Fruit fly (Drosophila melanogaster) whole organism, embryonic: Measurements from ENCODE around the gene CG13117.

Experiments
- Bdp1 ChIP-seq: fragments of 200-800 bp; sonication (Bioruptor generic); optimal IDR thresholded peaks from 3 replicates; lab custom pipeline; 2016; ENCODE audit warnings: missing biosample characterization, missing genetic modification characterization
- CG10366 ChIP-seq: fragments of 200-800 bp; sonication (Bioruptor generic); IDR thresholded peaks from 2 replicates; pipeline ENCODE4 v1.3.6; 2022; ENCODE audit warnings: missing biosample characterization, missing genetic modification characterization
- CG11456 ChIP-seq: fragments of 200-800 bp; sonication (Bioruptor generic); IDR thresholded peaks from 3 replicates; pipeline ENCODE4 v1.3.6; 2022; ENCODE audit warnings: missing biosample characterization, missing genetic modification characterization
- CG13624 ChIP-seq: fragments of 200-800 bp; sonication (Bioruptor generic); optimal IDR thresholded peaks from 2 replicates; lab custom pipeline; 2016; ENCODE audit warnings: missing biosample characterization, missing genetic modification characterization
- CG14014 ChIP-seq: fragments of 200-800 bp; sonication (Bioruptor generic); IDR thresholded peaks from 2 replicates; pipeline ENCODE4 v1.3.6; 2022; ENCODE audit warnings: missing biosample characterization, missing genetic modification characterization
- CG14965 ChIP-seq: fragments of 200-800 bp; sonication (Bioruptor generic); optimal IDR thresholded peaks from 2 replicates; lab custom pipeline; 2016; ENCODE audit warnings: missing biosample characterization, missing genetic modification characterization, borderline replicate concordance
- CG1647 ChIP-seq: fragments of 200-800 bp; sonication (Bioruptor generic); optimal IDR thresholded peaks from 3 replicates; lab custom pipeline; 2016; ENCODE audit warnings: missing biosample characterization, missing genetic modification characterization
- CG17186 ChIP-seq: fragments of 200-800 bp; sonication (Bioruptor generic); optimal IDR thresholded peaks from 3 replicates; lab custom pipeline; 2017; ENCODE audit warnings: missing biosample characterization, missing genetic modification reagents, missing genetic modification characterization
- CG17359 ChIP-seq: fragments of 200-800 bp; sonication (Bioruptor generic); optimal IDR thresholded peaks from 3 replicates; lab custom pipeline; 2018; ENCODE audit warnings: missing biosample characterization, mild to moderate bottlenecking, missing genetic modification characterization, moderate library complexity
- CG17361 ChIP-seq: fragments of 200-800 bp; sonication (Bioruptor generic); IDR thresholded peaks from 3 replicates; pipeline ENCODE4 v1.3.6; 2022; ENCODE audit warnings: missing biosample characterization, missing genetic modification characterization
- CG18476 ChIP-seq: fragments of 200-800 bp; sonication (Bioruptor generic); optimal IDR thresholded peaks from 2 replicates; lab custom pipeline; 2016; ENCODE audit warnings: missing biosample characterization, mild to moderate bottlenecking, missing genetic modification characterization
- CG18764 ChIP-seq: fragments of 200-800 bp; sonication (Bioruptor generic); optimal IDR thresholded peaks from 3 replicates; lab custom pipeline; 2016; ENCODE audit warnings: missing biosample characterization, missing genetic modification characterization
- CG2202 ChIP-seq: fragments of 200-800 bp; sonication (Bioruptor generic); optimal IDR thresholded peaks from 2 replicates; lab custom pipeline; 2018; ENCODE audit warnings: missing biosample characterization, mild to moderate bottlenecking, missing genetic modification characterization
- CG2889 ChIP-seq: fragments of 200-800 bp; sonication (Bioruptor generic); IDR thresholded peaks from 3 replicates; pipeline ENCODE4 v1.3.6; 2022; ENCODE audit warnings: missing biosample characterization, missing genetic modification characterization
- CG34422 ChIP-seq: fragments of 200-800 bp; sonication (Bioruptor generic); IDR thresholded peaks from 3 replicates; pipeline ENCODE4 v1.3.6; 2022; ENCODE audit warnings: missing biosample characterization, missing genetic modification characterization
- CG5245 ChIP-seq: fragments of 200-800 bp; sonication (Bioruptor generic); optimal IDR thresholded peaks from 3 replicates; lab custom pipeline; 2016; ENCODE audit warnings: missing biosample characterization, missing genetic modification characterization
- CG6272 ChIP-seq: fragments of 200-800 bp; sonication (Bioruptor generic); IDR thresholded peaks from 2 replicates; pipeline ENCODE4 v1.3.6; 2022; ENCODE audit warnings: missing biosample characterization, missing genetic modification characterization
- CG6689 ChIP-seq: fragments of 200-800 bp; sonication (Bioruptor generic); IDR thresholded peaks from 2 replicates; pipeline ENCODE4 v1.3.6; 2022; ENCODE audit warnings: missing biosample characterization, missing genetic modification characterization
- CG9817 ChIP-seq: fragments of 200-800 bp; sonication (Bioruptor generic); optimal IDR thresholded peaks from 2 replicates; lab custom pipeline; 2018; ENCODE audit warnings: missing biosample characterization, mild to moderate bottlenecking, missing genetic modification characterization, moderate library complexity
- CHES-1-like ChIP-seq: fragments of 200-800 bp; sonication (Bioruptor generic); optimal IDR thresholded peaks from 2 replicates; lab custom pipeline; 2016; ENCODE audit warnings: missing biosample characterization, missing genetic modification characterization
- Dek ChIP-seq: fragments of 200-800 bp; sonication (Bioruptor generic); optimal IDR thresholded peaks from 3 replicates; lab custom pipeline; 2019; ENCODE audit warnings: missing biosample characterization, mild to moderate bottlenecking, missing genetic modification characterization, moderate library complexity
- Dp ChIP-seq: fragments of 200-800 bp; sonication (Bioruptor generic); optimal IDR thresholded peaks from 2 replicates; lab custom pipeline; 2018; ENCODE audit warnings: missing biosample characterization, mild to moderate bottlenecking, missing genetic modification characterization, moderate library complexity
- Eip74EF ChIP-seq, 2 experiments: fragments of 200-800 bp in 1 of 2; fragments of >200 bp in 1 of 2; sonication (Bioruptor generic) in 1 of 2; optimal IDR thresholded peaks; 2 replicates each; lab custom pipeline; 2017 to 2019; ENCODE audit warnings: missing biosample characterization in 2 of 2, missing genetic modification characterization in 2 of 2, mild to moderate bottlenecking in 1 of 2, moderate library complexity in 1 of 2
- Elba2 ChIP-seq: fragments of 200-800 bp; sonication (Bioruptor generic); optimal IDR thresholded peaks from 3 replicates; lab custom pipeline; 2016; ENCODE audit warnings: missing biosample characterization, missing genetic modification characterization
- Lim3 ChIP-seq: fragments of 200-800 bp; sonication (Bioruptor generic); IDR thresholded peaks from 2 replicates; pipeline ENCODE4 v1.3.6; 2022; ENCODE audit warnings: missing biosample characterization, missing genetic modification characterization
- NC2β ChIP-seq: fragments of 200-800 bp; sonication (Bioruptor generic); optimal IDR thresholded peaks from 2 replicates; lab custom pipeline; 2016; ENCODE audit warnings: missing biosample characterization, missing genetic modification characterization
- Neu2 ChIP-seq: fragments of 200-800 bp; sonication (Bioruptor generic); optimal IDR thresholded peaks from 3 replicates; lab custom pipeline; 2016; ENCODE audit warnings: missing biosample characterization, missing genetic modification characterization, borderline replicate concordance
- Optix ChIP-seq: fragments of 200-800 bp; sonication (Bioruptor generic); IDR thresholded peaks from 3 replicates; pipeline ENCODE4 v1.3.6; 2022; ENCODE audit warnings: missing biosample characterization, missing genetic modification characterization
- PHDP ChIP-seq: fragments of 200-800 bp; sonication (Bioruptor generic); optimal IDR thresholded peaks from 3 replicates; lab custom pipeline; 2018; ENCODE audit warnings: missing biosample characterization, mild to moderate bottlenecking, missing genetic modification characterization, moderate library complexity
- ash1 ChIP-seq: fragments of 200-800 bp; sonication (Bioruptor generic); optimal IDR thresholded peaks from 2 replicates; lab custom pipeline; 2018; ENCODE audit warnings: missing biosample characterization, mild to moderate bottlenecking, missing genetic modification characterization
- chn ChIP-seq: fragments of 200-800 bp; sonication (Bioruptor generic); optimal IDR thresholded peaks from 2 replicates; lab custom pipeline; 2016; ENCODE audit warnings: missing biosample characterization, missing genetic modification characterization
- ci ChIP-seq: fragments of 200-800 bp; sonication (Bioruptor generic); IDR thresholded peaks from 3 replicates; pipeline ENCODE4 v1.3.6; 2022; ENCODE audit warnings: missing biosample characterization, missing genetic modification characterization
- da ChIP-seq: fragments of 200-800 bp; sonication (Bioruptor generic); optimal IDR thresholded peaks from 2 replicates; lab custom pipeline; 2016; ENCODE audit warnings: missing biosample characterization, missing genetic modification characterization
- dm ChIP-seq: fragments of 200-800 bp; sonication (Bioruptor generic); optimal IDR thresholded peaks from 3 replicates; lab custom pipeline; 2016; ENCODE audit warnings: missing biosample characterization, missing genetic modification characterization
- emc ChIP-seq: fragments of 200-800 bp; sonication (Bioruptor generic); optimal IDR thresholded peaks from 2 replicates; lab custom pipeline; 2016; ENCODE audit warnings: missing biosample characterization, missing genetic modification characterization
- ems ChIP-seq: fragments of 200-800 bp; sonication (Bioruptor generic); optimal IDR thresholded peaks from 3 replicates; lab custom pipeline; 2016; ENCODE audit warnings: missing biosample characterization, missing genetic modification characterization
- gem ChIP-seq: fragments of 200-800 bp; sonication (Bioruptor generic); optimal IDR thresholded peaks from 2 replicates; lab custom pipeline; 2019; ENCODE audit warnings: missing biosample characterization, mild to moderate bottlenecking, missing genetic modification characterization, moderate library complexity
- gfzf ChIP-seq: fragments of 200-800 bp; sonication (Bioruptor generic); optimal IDR thresholded peaks from 2 replicates; lab custom pipeline; 2016; ENCODE audit warnings: missing biosample characterization, mild to moderate bottlenecking, missing genetic modification characterization, moderate library complexity
- gro ChIP-seq: fragments of 200-800 bp; sonication (Bioruptor generic); optimal IDR thresholded peaks from 2 replicates; lab custom pipeline; 2016; ENCODE audit warnings: missing biosample characterization, missing genetic modification characterization
- ind ChIP-seq: fragments of 200-800 bp; sonication (Bioruptor generic); optimal IDR thresholded peaks from 3 replicates; lab custom pipeline; 2016; ENCODE audit warnings: missing biosample characterization, missing genetic modification characterization
- jumu ChIP-seq: fragments of 200-800 bp; sonication (Bioruptor generic); optimal IDR thresholded peaks from 3 replicates; lab custom pipeline; 2016; ENCODE audit warnings: missing biosample characterization, missing genetic modification characterization
- ken ChIP-seq: fragments of 200-800 bp; sonication (Bioruptor generic); IDR thresholded peaks from 3 replicates; pipeline ENCODE4 v1.3.6; 2022; ENCODE audit warnings: missing biosample characterization, missing genetic modification characterization
- klu ChIP-seq: fragments of 200-800 bp; sonication (Bioruptor generic); IDR thresholded peaks from 2 replicates; pipeline ENCODE4 v1.3.6; 2022; ENCODE audit warnings: missing biosample characterization, missing genetic modification characterization
- mam ChIP-seq: fragments of 200-800 bp; sonication (Bioruptor generic); optimal IDR thresholded peaks from 3 replicates; lab custom pipeline; 2016; ENCODE audit warnings: missing biosample characterization, missing genetic modification characterization
- nmo ChIP-seq: fragments of 200-800 bp; sonication (Bioruptor generic); optimal IDR thresholded peaks from 2 replicates; lab custom pipeline; 2018; ENCODE audit warnings: missing biosample characterization, mild to moderate bottlenecking, missing genetic modification characterization, moderate library complexity
- p53 ChIP-seq: fragments of 200-800 bp; sonication (Bioruptor generic); optimal IDR thresholded peaks from 2 replicates; lab custom pipeline; 2016; ENCODE audit warnings: missing biosample characterization, missing genetic modification characterization
- salm ChIP-seq: fragments of 200-800 bp; sonication (Bioruptor generic); optimal IDR thresholded peaks from 2 replicates; lab custom pipeline; 2018; ENCODE audit warnings: missing biosample characterization, mild to moderate bottlenecking, missing genetic modification characterization
- slbo ChIP-seq: fragments of 200-800 bp; sonication (Bioruptor generic); IDR thresholded peaks from 2 replicates; pipeline ENCODE4 v1.3.6; 2022; ENCODE audit warnings: missing biosample characterization, missing genetic modification characterization
- slp2 ChIP-seq: fragments of 200-800 bp; sonication (Bioruptor generic); optimal IDR thresholded peaks from 2 replicates; lab custom pipeline; 2016; ENCODE audit warnings: missing biosample characterization, missing genetic modification characterization
- ssp ChIP-seq: fragments of 200-800 bp; sonication (Bioruptor generic); IDR thresholded peaks from 2 replicates; pipeline ENCODE4 v1.3.6; 2022; ENCODE audit warnings: missing biosample characterization, missing genetic modification characterization
- vnd ChIP-seq: fragments of 200-800 bp; sonication (Bioruptor generic); IDR thresholded peaks from 3 replicates; pipeline ENCODE4 v1.3.6; 2022; ENCODE audit warnings: missing biosample characterization, missing genetic modification characterization; ENCODE audit not compliant: partially characterized antibody
- vvl ChIP-seq: fragments of 200-800 bp; sonication (Bioruptor generic); IDR thresholded peaks from 2 replicates; pipeline ENCODE4 v1.3.6; 2022; ENCODE audit warnings: missing biosample characterization, missing genetic modification characterization
- zfh2 ChIP-seq: fragments of 200-800 bp; sonication (Bioruptor generic); optimal IDR thresholded peaks from 2 replicates; lab custom pipeline; 2016; ENCODE audit warnings: missing biosample characterization, missing genetic modification characterization

The CG13117 gene

dm6 chr2L:9779147-9779546, 42.7 kb downstream of the CG13117 start (continued):
- TF ChIP-seq nmo (GFP tag; lab: Kevin White, UChicago) (no peak), CG6689 (GFP tag; lab: Robert Waterston, UW) (no peak), CHES-1-like (GFP tag; lab: Kevin White, UChicago) (peak; percentile 24), mam (GFP tag; lab: Kevin White, UChicago) (no peak), Dek (tag; lab: Kevin White, UChicago) (no peak), ash1 (GFP tag; lab: Kevin White, UChicago) (no peak), chn (GFP tag; lab: Kevin White, UChicago) (no peak), CG18476 (GFP tag; lab: Kevin White, UChicago) (no peak), CG18764 (GFP tag; lab: Kevin White, UChicago) (no peak), dm (no peak), Elba2 (no peak), Dp (GFP tag; lab: Kevin White, UChicago) (no peak), CG5245 (no peak), gro (GFP tag; lab: Kevin White, UChicago) (no peak), da (no peak), gem (tag; lab: Kevin White, UChicago) (peak; percentile 61), CG2889 (GFP tag; lab: Robert Waterston, UW) (no peak), CG17361 (GFP tag; lab: Robert Waterston, UW) (0 out of 3 replicates have a peak, but pooled peaks have one; percentile 15), vnd (GFP tag; lab: Robert Waterston, UW) (no peak), NC2β (GFP tag; lab: Kevin White, UChicago) (no peak), salm (tag; lab: Kevin White, UChicago) (no peak), CG11456 (no peak), jumu (GFP tag; lab: Kevin White, UChicago) (peak; percentile 27), ems (no peak), CG2202 (tag; lab: Kevin White, UChicago) (no peak), slbo (GFP tag; lab: Robert Waterston, UW) (peak; percentile 67), ssp (GFP tag; lab: Robert Waterston, UW) (no peak), ci (GFP tag; lab: Robert Waterston, UW) (no peak), ind (GFP tag; lab: Kevin White, UChicago) (no peak), CG10366 (GFP tag; lab: Robert Waterston, UW) (peak; percentile 20), p53 (no peak), CG17359 (tag; lab: Kevin White, UChicago) (no peak), PHDP (tag; lab: Kevin White, UChicago) (peak; percentile 43), CG1647 (GFP tag; lab: Kevin White, UChicago) (no peak), Lim3 (GFP tag; lab: Robert Waterston, UW) (no peak), klu (GFP tag; lab: Robert Waterston, UW) (no peak), Eip74EF (GFP tag; optimal IDR thresholded peaks at IDR 0.05; lab: Kevin White, UChicago) (no peak), CG34422 (GFP tag; lab: Robert Waterston, UW) (no peak), CG14965 (GFP tag; lab: Kevin White, UChicago) (no peak), ken (GFP tag; lab: Robert Waterston, UW) (no peak), gfzf (GFP tag; lab: Kevin White, UChicago) (no peak), CG17186 (GFP tag; lab: Kevin White, UChicago) (no peak), zfh2 (GFP tag; lab: Kevin White, UChicago) (peak; percentile 60), slp2 (GFP tag; lab: Kevin White, UChicago) (no peak), Neu2 (GFP tag; lab: Kevin White, UChicago) (no peak), CG9817 (peak; percentile 42), Optix (GFP tag; lab: Robert Waterston, UW) (no peak), Bdp1 (GFP tag; lab: Kevin White, UChicago) (no peak), CG14014 (GFP tag; lab: Robert Waterston, UW) (no peak), CG6272 (no peak), vvl (GFP tag; lab: Robert Waterston, UW) (no peak), emc (GFP tag; lab: Kevin White, UChicago) (no peak), CG13624 (no peak)
